Worm (Caenorhabditis elegans): ENCODE measurements around the gene C53C11.4.

The C53C11.4 gene

DNA sequence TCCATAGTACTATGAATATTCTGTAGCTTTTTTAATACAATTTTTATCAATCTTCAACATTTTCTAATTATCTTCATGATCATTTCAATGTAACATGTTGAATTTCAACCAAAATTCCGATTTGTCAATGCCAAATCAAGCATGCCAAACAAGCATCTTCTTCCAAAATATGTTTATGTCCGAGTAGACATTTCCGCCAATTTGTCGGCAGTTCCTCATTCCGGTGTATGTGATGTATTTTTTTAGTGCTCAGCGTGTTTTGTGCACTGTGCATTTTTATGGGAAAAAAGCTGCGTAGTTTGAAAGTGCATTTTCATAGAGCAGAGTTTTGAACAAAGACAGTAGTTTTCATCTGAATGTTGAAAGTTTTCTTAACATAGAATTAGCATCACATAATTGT lies 38.7 kb downstream of the C53C11.4 start:
- TF ChIP-seq ama-1 (optimal IDR thresholded peaks at IDR 0.05) (no peak), Y55F3AM.14 (GFP tag; optimal IDR thresholded peaks at IDR 0.05) (no peak), unc-55 (GFP tag; optimal IDR thresholded peaks at IDR 0.05) (no peak), R02D3.7 (tag; optimal IDR thresholded peaks at IDR 0.05) (no peak), elt-1 (tag; optimal IDR thresholded peaks at IDR 0.05) (no peak), alr-1 (tag; optimal IDR thresholded peaks at IDR 0.05) (no peak), nhr-10 (tag; optimal IDR thresholded peaks at IDR 0.05) (no peak), nhr-25 (tag; optimal IDR thresholded peaks at IDR 0.05) (no peak), unc-39 (tag; optimal IDR thresholded peaks at IDR 0.05) (no peak)

DNA sequence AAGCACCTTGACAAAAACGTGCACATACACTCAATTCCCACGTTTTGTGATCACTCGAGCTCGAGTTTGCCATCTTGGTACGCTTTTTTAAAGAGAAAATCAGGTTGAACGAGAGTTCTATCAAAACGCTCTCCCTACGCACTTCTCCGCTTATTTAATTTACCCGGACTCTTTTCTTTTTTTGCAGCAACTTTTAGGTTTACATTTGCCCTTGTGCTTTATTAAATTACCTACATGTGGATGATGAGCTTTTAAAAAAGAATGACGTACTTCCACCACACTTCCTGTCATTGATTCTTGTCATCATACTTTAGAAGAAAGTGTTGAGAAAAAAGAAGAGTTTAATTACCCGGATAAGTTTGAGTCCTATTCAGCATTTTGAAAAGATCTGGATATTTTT lies 41.4 kb downstream of the C53C11.4 start:
- TF ChIP-seq nhr-129 (tag; optimal IDR thresholded peaks at IDR 0.05) (no peak), nhr-12 (tag; optimal IDR thresholded peaks at IDR 0.05) (no peak), sma-9 (GFP tag; optimal IDR thresholded peaks at IDR 0.05) (peak; percentile 33), sma-9 (tag; optimal IDR thresholded peaks at IDR 0.05) (no peak), R02D3.7 (tag; optimal IDR thresholded peaks at IDR 0.05) (no peak), egl-27 (tag; optimal IDR thresholded peaks at IDR 0.05) (no peak), crh-2 (tag; optimal IDR thresholded peaks at IDR 0.05) (no peak), C34F6.9 (tag; optimal IDR thresholded peaks at IDR 0.05) (peak; percentile 3), unc-39 (tag; optimal IDR thresholded peaks at IDR 0.05) (no peak)

ce11 chrX:17355462-17355861 lies 44.8 kb downstream of the C53C11.4 start:
- TF ChIP-seq nhr-12 (tag; optimal IDR thresholded peaks at IDR 0.05) (no peak), F13H6.1 (tag; optimal IDR thresholded peaks at IDR 0.05) (no peak), nhr-21 (tag; optimal IDR thresholded peaks at IDR 0.05) (no peak), mbf-1 (tag; optimal IDR thresholded peaks at IDR 0.05) (no peak), sem-4 (tag; optimal IDR thresholded peaks at IDR 0.05) (no peak), aly-2 (tag; optimal IDR thresholded peaks at IDR 0.05) (no peak), sma-9 (GFP tag; optimal IDR thresholded peaks at IDR 0.05) (no peak), sma-9 (tag; optimal IDR thresholded peaks at IDR 0.05) (no peak), R02D3.7 (tag; optimal IDR thresholded peaks at IDR 0.05) (no peak), elt-1 (tag; optimal IDR thresholded peaks at IDR 0.05) (no peak), blmp-1 (tag; optimal IDR thresholded peaks at IDR 0.05; ENCODE audit: insufficient read depth) (no peak), crh-2 (tag; optimal IDR thresholded peaks at IDR 0.05) (no peak), gmeb-1 (tag; optimal IDR thresholded peaks at IDR 0.05) (no peak), ama-1 (optimal IDR thresholded peaks at IDR 0.05) (no peak)

- TF ChIP-seq lin-13 (GFP tag; optimal IDR thresholded peaks at IDR 0.05) (no peak), mdl-1 (tag; optimal IDR thresholded peaks at IDR 0.05) (no peak), elt-3 (tag; optimal IDR thresholded peaks at IDR 0.05) (no peak), dmd-4 (tag; optimal IDR thresholded peaks at IDR 0.05) (no peak), crh-2 (tag; optimal IDR thresholded peaks at IDR 0.05) (no peak), unc-39 (tag; optimal IDR thresholded peaks at IDR 0.05) (no peak), nhr-25 (tag; optimal IDR thresholded peaks at IDR 0.05) (no peak), nhr-129 (tag; optimal IDR thresholded peaks at IDR 0.05) (no peak), elt-1 (tag; optimal IDR thresholded peaks at IDR 0.05) (no peak), sma-3 (GFP tag; optimal IDR thresholded peaks at IDR 0.05) (no peak), unc-55 (GFP tag; optimal IDR thresholded peaks at IDR 0.05) (no peak), nhr-237 (tag; optimal IDR thresholded peaks at IDR 0.05) (no peak), egl-27 (tag; optimal IDR thresholded peaks at IDR 0.05) (no peak), skn-1 (tag; optimal IDR thresholded peaks at IDR 0.05) (no peak), nhr-12 (tag; optimal IDR thresholded peaks at IDR 0.05) (no peak), gmeb-1 (tag; optimal IDR thresholded peaks at IDR 0.05) (no peak), F13H6.1 (tag; optimal IDR thresholded peaks at IDR 0.05) (no peak), sma-9 (GFP tag; optimal IDR thresholded peaks at IDR 0.05) (no peak), sma-9 (tag; optimal IDR thresholded peaks at IDR 0.05) (no peak), ceh-82 (tag; optimal IDR thresholded peaks at IDR 0.05) (no peak)
Observed at ce11 chrX:17356748-17357147, 46.0 kb downstream of the C53C11.4 start.

- TF ChIP-seq unc-62 (GFP tag; optimal IDR thresholded peaks at IDR 0.05) = no peak
- no peak for TF ChIP-seq sem-4 (tag; optimal IDR thresholded peaks at IDR 0.05)
- no peak for TF ChIP-seq mab-5 (tag; optimal IDR thresholded peaks at IDR 0.05)
- no peak for TF ChIP-seq ZK546.5 (tag; optimal IDR thresholded peaks at IDR 0.05)
- no peak for TF ChIP-seq elt-1 (tag; optimal IDR thresholded peaks at IDR 0.05)
- no peak for TF ChIP-seq ama-1 (optimal IDR thresholded peaks at IDR 0.05)
- TF ChIP-seq snpc-4 (tag; optimal IDR thresholded peaks at IDR 0.05) = no peak
- no peak for TF ChIP-seq alr-1 (tag; optimal IDR thresholded peaks at IDR 0.05)
- TF ChIP-seq sma-3 (GFP tag; optimal IDR thresholded peaks at IDR 0.05) = no peak
- TF ChIP-seq nhr-12 (tag; optimal IDR thresholded peaks at IDR 0.05) = no peak
- no peak for TF ChIP-seq ceh-82 (tag; optimal IDR thresholded peaks at IDR 0.05)
- TF ChIP-seq egl-27 (tag; optimal IDR thresholded peaks at IDR 0.05) = no peak
- no peak for TF ChIP-seq nhr-237 (tag; optimal IDR thresholded peaks at IDR 0.05)
- TF ChIP-seq nhr-21 (tag; optimal IDR thresholded peaks at IDR 0.05) = no peak
- no peak for TF ChIP-seq fos-1 (tag; optimal IDR thresholded peaks at IDR 0.05)
- no peak for TF ChIP-seq ceh-16 (tag; optimal IDR thresholded peaks at IDR 0.05)
- TF ChIP-seq zag-1 (tag; optimal IDR thresholded peaks at IDR 0.05) = no peak
- TF ChIP-seq nhr-10 (tag; optimal IDR thresholded peaks at IDR 0.05) = no peak
Observed at ce11 chrX:17359452-17359851, 48.7 kb downstream of the C53C11.4 start, which contains the start of gene npr-36. TSS of gene npr-36 (plus strand) at chrX:17359752.
